Worm (Caenorhabditis elegans): ENCODE measurements around the gene C50H2.7.
A peak's percentile ranks its signal among the peaks of the same experiment; 100 is the strongest.

C50H2.7 gene

ce11 chrV:9907205-9907604 is 15.4 kb upstream of the C50H2.7 start:
- TF ChIP-seq ceh-8 (GFP tag; optimal IDR thresholded peaks at IDR 0.05) (no peak), efl-1 (optimal IDR thresholded peaks at IDR 0.05) (no peak), efl-1 (GFP tag; optimal IDR thresholded peaks at IDR 0.05 in 1 of 2) (no peak), nhr-12 (tag; optimal IDR thresholded peaks at IDR 0.05) (no peak), Y116A8C.19 (tag; optimal IDR thresholded peaks at IDR 0.05; ENCODE audit: borderline replicate concordance) (no peak), lin-35 (GFP tag; optimal IDR thresholded peaks at IDR 0.05) (no peak)

- TF ChIP-seq lin-15B (tag; optimal IDR thresholded peaks at IDR 0.05) (no peak), swsn-7 (tag; optimal IDR thresholded peaks at IDR 0.05) (no peak), alr-1 (tag; optimal IDR thresholded peaks at IDR 0.05; ENCODE audit: borderline replicate concordance) (no peak), nhr-90 (tag; optimal IDR thresholded peaks at IDR 0.05; ENCODE audit: poor library complexity) (no peak), mab-9 (GFP tag; IDR thresholded peaks at IDR 0.05) (no peak), fos-1 (tag; optimal IDR thresholded peaks at IDR 0.05) (no peak), nhr-85 (tag) (no peak), C16A3.4 (tag; optimal IDR thresholded peaks at IDR 0.05) (no peak), nhr-76 (tag; optimal IDR thresholded peaks at IDR 0.05) (no peak), unc-130 (tag; optimal IDR thresholded peaks at IDR 0.05) (no peak), nhr-84 (tag; optimal IDR thresholded peaks at IDR 0.05) (no peak), nhr-19 (GFP tag; conservative IDR thresholded peaks at IDR 0.05) (no peak), aha-1 (tag; optimal IDR thresholded peaks at IDR 0.05) (no peak), unc-30 (tag; optimal IDR thresholded peaks at IDR 0.05) (no peak)
Measured at ce11 chrV:9909624-9910023, 13.0 kb upstream of the C50H2.7 start.

ce11 chrV:9911165-9911564 is 11.4 kb upstream of the C50H2.7 start:
- TF ChIP-seq nhr-76 (tag; optimal IDR thresholded peaks at IDR 0.05), result no peak
- TF ChIP-seq lin-14 (GFP tag; optimal IDR thresholded peaks at IDR 0.05), result peak; percentile 70

- TF ChIP-seq unc-98 (GFP tag; IDR thresholded peaks at IDR 0.05), result no peak
- TF ChIP-seq nhr-12 (tag; optimal IDR thresholded peaks at IDR 0.05), result no peak
- no peak for TF ChIP-seq ztf-11 (tag; optimal IDR thresholded peaks at IDR 0.05)
- TF ChIP-seq ztf-4 (tag; optimal IDR thresholded peaks at IDR 0.05), result no peak
- TF ChIP-seq pqm-1 (tag; optimal IDR thresholded peaks at IDR 0.05), result no peak
- TF ChIP-seq efl-3 (GFP tag; optimal IDR thresholded peaks at IDR 0.05), result no peak
- TF ChIP-seq nhr-76 (tag; optimal IDR thresholded peaks at IDR 0.05), result no peak
- TF ChIP-seq nhr-84 (tag; optimal IDR thresholded peaks at IDR 0.05), result no peak
- TF ChIP-seq C34B4.2 (tag; optimal IDR thresholded peaks at IDR 0.05), result no peak
- TF ChIP-seq mab-9 (GFP tag; IDR thresholded peaks at IDR 0.05), result no peak
- TF ChIP-seq nhr-19 (GFP tag; conservative IDR thresholded peaks at IDR 0.05), result no peak
- no peak for TF ChIP-seq aha-1 (tag; optimal IDR thresholded peaks at IDR 0.05)
Measured at ce11 chrV:9913863-9914262, 8.7 kb upstream of the C50H2.7 start, which contains the start of gene fipr-10. Gene fipr-10 (plus strand): TSS chrV:9914163.

ce11 chrV:9915021-9915420 is 7.6 kb upstream of the C50H2.7 start, which contains the start of gene mec-9:
Gene mec-9 (minus strand): TSS chrV:9915121.
- TF ChIP-seq efl-3 (GFP tag; optimal IDR thresholded peaks at IDR 0.05) (no peak), ceh-63 (GFP tag; optimal IDR thresholded peaks at IDR 0.05) (no peak), fkh-10 (GFP tag; optimal IDR thresholded peaks at IDR 0.05) (no peak), dsc-1 (tag; optimal IDR thresholded peaks at IDR 0.05) (no peak), fkh-8 (tag; optimal IDR thresholded peaks at IDR 0.05) (no peak), lin-14 (GFP tag; optimal IDR thresholded peaks at IDR 0.05) (no peak), ceh-88 (GFP tag; IDR thresholded peaks at IDR 0.05) (no peak)

ce11 chrV:9916665-9917064 is 5.9 kb upstream of the C50H2.7 start, which contains the start of gene C50H2.4:
Gene C50H2.4 (plus strand): TSS chrV:9916965.
- TF ChIP-seq fkh-10 (GFP tag; optimal IDR thresholded peaks at IDR 0.05) (no peak), efl-3 (GFP tag; optimal IDR thresholded peaks at IDR 0.05) (no peak), nhr-77 (tag; optimal IDR thresholded peaks at IDR 0.05) (no peak)

Measured in whole organism, L1 larva.